Fruit fly (Drosophila melanogaster) whole organism, embryonic: ENCODE data around the gene Cap-D3.
A peak's percentile ranks its signal among the peaks of the same experiment; 100 is the strongest.

Experiments used
- Bdp1 ChIP-seq: fragments of 200-800 bp; sonication (Bioruptor generic); optimal IDR thresholded peaks from 3 replicates; lab custom pipeline; 2016; ENCODE audit warnings: missing biosample characterization, missing genetic modification characterization
- Bteb2 ChIP-seq: fragments of 200-800 bp; sonication (Bioruptor generic); optimal IDR thresholded peaks from 2 replicates; lab custom pipeline; 2016; ENCODE audit warnings: missing biosample characterization, missing genetic modification characterization
- CG10431 ChIP-seq: fragments of 200-800 bp; sonication (Bioruptor generic); optimal IDR thresholded peaks from 3 replicates; lab custom pipeline; 2018; ENCODE audit warnings: missing biosample characterization, mild to moderate bottlenecking, missing genetic modification characterization
- CG12769 ChIP-seq: fragments of 200-800 bp; sonication (Bioruptor generic); optimal IDR thresholded peaks from 2 replicates; lab custom pipeline; 2019; ENCODE audit warnings: missing biosample characterization, mild to moderate bottlenecking, missing genetic modification characterization, moderate library complexity
- CG13424 ChIP-seq: fragments of 200-800 bp; sonication (Bioruptor generic); optimal IDR thresholded peaks from 2 replicates; lab custom pipeline; 2019; ENCODE audit warnings: missing biosample characterization, mild to moderate bottlenecking, missing genetic modification characterization, moderate library complexity
- CG14710 ChIP-seq: fragments of 200-800 bp; sonication (Bioruptor generic); optimal IDR thresholded peaks from 3 replicates; lab custom pipeline; 2019; ENCODE audit warnings: missing biosample characterization, mild to moderate bottlenecking, missing genetic modification characterization, moderate library complexity
- CG14965 ChIP-seq: fragments of 200-800 bp; sonication (Bioruptor generic); optimal IDR thresholded peaks from 2 replicates; lab custom pipeline; 2016; ENCODE audit warnings: missing biosample characterization, missing genetic modification characterization, borderline replicate concordance
- CG15601 ChIP-seq: fragments of 200-800 bp; sonication (Bioruptor generic); optimal IDR thresholded peaks from 3 replicates; lab custom pipeline; 2019; ENCODE audit warnings: missing biosample characterization, mild to moderate bottlenecking, missing genetic modification characterization, moderate library complexity
- CG16815 ChIP-seq: fragments of 200-800 bp; sonication (Bioruptor generic); optimal IDR thresholded peaks from 3 replicates; lab custom pipeline; 2017; ENCODE audit warnings: missing biosample characterization, mild to moderate bottlenecking, missing genetic modification characterization
- CG17361 ChIP-seq: fragments of 200-800 bp; sonication (Bioruptor generic); IDR thresholded peaks from 3 replicates; pipeline ENCODE4 v1.3.6; 2022; ENCODE audit warnings: missing biosample characterization, missing genetic modification characterization
- CG17829 ChIP-seq: fragments of 200-800 bp; optimal IDR thresholded peaks from 2 replicates; lab custom pipeline; 2019; ENCODE audit warnings: missing biosample characterization, mild to moderate bottlenecking, missing genetic modification characterization, moderate library complexity
- CG1792 ChIP-seq: fragments of 200-800 bp; sonication (Bioruptor generic); optimal IDR thresholded peaks from 2 replicates; lab custom pipeline; 2016; ENCODE audit warnings: missing biosample characterization, missing genetic modification characterization
- CG2889 ChIP-seq: fragments of 200-800 bp; sonication (Bioruptor generic); IDR thresholded peaks from 3 replicates; pipeline ENCODE4 v1.3.6; 2022; ENCODE audit warnings: missing biosample characterization, missing genetic modification characterization
- CG32767 ChIP-seq: fragments of 200-800 bp; sonication (Bioruptor generic); IDR thresholded peaks from 2 replicates; pipeline ENCODE4 v1.3.6; 2022; ENCODE audit warnings: missing biosample characterization, missing genetic modification characterization
- CG3281 ChIP-seq: fragments of 200-800 bp; sonication (Bioruptor generic); optimal IDR thresholded peaks from 3 replicates; lab custom pipeline; 2017; ENCODE audit warnings: missing biosample characterization, mild to moderate bottlenecking, missing genetic modification characterization
- CG4360 ChIP-seq: fragments of 200-800 bp; sonication (Bioruptor generic); IDR thresholded peaks from 2 replicates; pipeline ENCODE4 v1.3.6; 2022; ENCODE audit warnings: missing biosample characterization, missing genetic modification characterization
- CG4404 ChIP-seq: fragments of 200-800 bp; sonication (Bioruptor generic); IDR thresholded peaks from 2 replicates; pipeline ENCODE4 v1.3.6; 2022; ENCODE audit warnings: missing biosample characterization, missing genetic modification characterization
- CG6254 ChIP-seq: fragments of 200-800 bp; sonication (Bioruptor generic); optimal IDR thresholded peaks from 3 replicates; lab custom pipeline; 2017; ENCODE audit warnings: mild to moderate bottlenecking, missing biosample characterization, missing genetic modification reagents, missing genetic modification characterization
- CG9727 ChIP-seq: fragments of 200-800 bp; sonication (Bioruptor generic); optimal IDR thresholded peaks from 3 replicates; lab custom pipeline; 2017; ENCODE audit warnings: missing biosample characterization, mild to moderate bottlenecking, missing genetic modification characterization
- CTCF ChIP-seq: fragments of 200-800 bp; sonication (Bioruptor generic); optimal IDR thresholded peaks from 2 replicates; lab custom pipeline; 2017; ENCODE audit warnings: missing biosample characterization, mild to moderate bottlenecking, missing genetic modification characterization, moderate library complexity
- E2f2 ChIP-seq: fragments of 200-800 bp; sonication (Bioruptor generic); IDR thresholded peaks from 2 replicates; pipeline ENCODE4 v1.3.6; 2022; ENCODE audit warnings: missing biosample characterization, missing genetic modification characterization
- Gug ChIP-seq: fragments of 200-800 bp; sonication (Bioruptor generic); IDR thresholded peaks from 4 replicates; pipeline ENCODE4 v1.3.6; 2022; ENCODE audit warnings: missing biosample characterization, missing genetic modification characterization
- HLH54F ChIP-seq: fragments of 200-800 bp; sonication (Bioruptor generic); optimal IDR thresholded peaks from 3 replicates; lab custom pipeline; 2016; ENCODE audit warnings: missing biosample characterization, missing genetic modification characterization
- HLHmδ ChIP-seq: fragments of 200-800 bp; sonication (Bioruptor generic); optimal IDR thresholded peaks from 2 replicates; lab custom pipeline; 2018; ENCODE audit warnings: missing biosample characterization, mild to moderate bottlenecking, missing genetic modification characterization, moderate library complexity
- Mrtf ChIP-seq: fragments of 200-800 bp; sonication (Bioruptor generic); IDR thresholded peaks from 3 replicates; pipeline ENCODE4 v1.3.6; 2022; ENCODE audit warnings: missing biosample characterization, missing genetic modification characterization
- Neu2 ChIP-seq: fragments of 200-800 bp; sonication (Bioruptor generic); optimal IDR thresholded peaks from 3 replicates; lab custom pipeline; 2016; ENCODE audit warnings: missing biosample characterization, missing genetic modification characterization, borderline replicate concordance
- Oaz ChIP-seq: fragments of 200-800 bp; sonication (Bioruptor generic); IDR thresholded peaks from 2 replicates; pipeline ENCODE4 v1.3.6; 2022; ENCODE audit warnings: missing biosample characterization, missing genetic modification characterization
- Opbp ChIP-seq: fragments of 200-800 bp; sonication (Bioruptor generic); IDR thresholded peaks from 3 replicates; pipeline ENCODE4 v1.3.6; 2022; ENCODE audit warnings: missing biosample characterization, missing genetic modification characterization; ENCODE audit not compliant: partially characterized antibody
- Ssrp ChIP-seq: fragments of 200-800 bp; sonication (Bioruptor generic); optimal IDR thresholded peaks from 2 replicates; lab custom pipeline; 2018; ENCODE audit warnings: missing biosample characterization, mild to moderate bottlenecking, missing genetic modification characterization, moderate library complexity
- Trl ChIP-seq, 3 experiments: fragments of >200 bp in 2 of 3; fragments of 200-800 bp in 1 of 3; sonication (Bioruptor generic) in 1 of 3; optimal IDR thresholded peaks; 2 replicates in 1 of 3; 3 replicates in 2 of 3; lab custom pipeline; 2016 to 2017; ENCODE audit warnings: missing biosample characterization in 1 of 3, missing genetic modification characterization in 1 of 3
- az2 ChIP-seq: fragments of 200-800 bp; sonication (Bioruptor generic); optimal IDR thresholded peaks from 3 replicates; lab custom pipeline; 2016; ENCODE audit warnings: missing biosample characterization, missing genetic modification characterization
- bsh ChIP-seq, 2 experiments: fragments of 200-800 bp; sonication (Bioruptor generic); optimal IDR thresholded peaks; 2 replicates each; lab custom pipeline; 2017 to 2018; ENCODE audit warnings: mild to moderate bottlenecking in 2 of 2, missing biosample characterization in 2 of 2, missing genetic modification characterization in 2 of 2, moderate library complexity in 1 of 2
- dm ChIP-seq: fragments of 200-800 bp; sonication (Bioruptor generic); optimal IDR thresholded peaks from 3 replicates; lab custom pipeline; 2016; ENCODE audit warnings: missing biosample characterization, missing genetic modification characterization
- dysf ChIP-seq: fragments of 200-800 bp; sonication (Bioruptor generic); IDR thresholded peaks from 3 replicates; pipeline ENCODE4 v1.3.6; 2022; ENCODE audit warnings: missing biosample characterization, missing genetic modification characterization
- esg ChIP-seq: fragments of 200-800 bp; sonication (Bioruptor generic); conservative IDR thresholded peaks from 2 replicates; pipeline ENCODE4 v1.3.6; 2022; ENCODE audit warnings: missing biosample characterization, missing genetic modification characterization
- eyg ChIP-seq: fragments of 200-800 bp; sonication (Bioruptor generic); optimal IDR thresholded peaks from 3 replicates; lab custom pipeline; 2016; ENCODE audit warnings: missing biosample characterization, missing genetic modification characterization
- gce ChIP-seq: fragments of 200-800 bp; sonication (Bioruptor generic); IDR thresholded peaks from 3 replicates; pipeline ENCODE4 v1.3.6; 2022; ENCODE audit warnings: missing biosample characterization, missing genetic modification characterization
- gcm2 ChIP-seq: fragments of 200-800 bp; sonication (Bioruptor generic); optimal IDR thresholded peaks from 2 replicates; lab custom pipeline; 2016; ENCODE audit warnings: missing biosample characterization, missing genetic modification characterization
- gsb-n ChIP-seq: fragments of 200-800 bp; sonication (Bioruptor generic); optimal IDR thresholded peaks from 3 replicates; lab custom pipeline; 2018; ENCODE audit warnings: missing biosample characterization, mild to moderate bottlenecking, missing genetic modification characterization
- jumu ChIP-seq: fragments of 200-800 bp; sonication (Bioruptor generic); optimal IDR thresholded peaks from 3 replicates; lab custom pipeline; 2016; ENCODE audit warnings: missing biosample characterization, missing genetic modification characterization
- maf-S ChIP-seq: fragments of 200-800 bp; sonication (Bioruptor generic); optimal IDR thresholded peaks from 2 replicates; lab custom pipeline; 2016; ENCODE audit warnings: missing biosample characterization, missing genetic modification characterization
- nom ChIP-seq: fragments of 200-800 bp; sonication (Bioruptor generic); optimal IDR thresholded peaks from 2 replicates; lab custom pipeline; 2017; ENCODE audit warnings: missing biosample characterization, missing genetic modification characterization, mild to moderate bottlenecking, moderate library complexity, missing genetic modification reagents
- odd ChIP-seq: fragments of 200-800 bp; sonication (Bioruptor generic); optimal IDR thresholded peaks from 2 replicates; lab custom pipeline; 2017; ENCODE audit warnings: missing biosample characterization, mild to moderate bottlenecking, missing genetic modification characterization
- pb ChIP-seq: fragments of 200-800 bp; sonication (Bioruptor generic); optimal IDR thresholded peaks from 3 replicates; lab custom pipeline; 2016; ENCODE audit warnings: missing biosample characterization, missing genetic modification characterization
- pnt ChIP-seq: fragments of 200-800 bp; sonication (Bioruptor generic); optimal IDR thresholded peaks from 3 replicates; lab custom pipeline; 2016; ENCODE audit warnings: missing biosample characterization, missing genetic modification characterization
- so ChIP-seq: fragments of 200-800 bp; sonication (Bioruptor generic); IDR thresholded peaks from 3 replicates; pipeline ENCODE4 v1.3.6; 2022; ENCODE audit warnings: missing biosample characterization, missing genetic modification characterization
- sr ChIP-seq: fragments of 200-800 bp; sonication (Bioruptor generic); IDR thresholded peaks from 3 replicates; pipeline ENCODE4 v1.3.6; 2022; ENCODE audit warnings: missing biosample characterization, missing genetic modification characterization
- tap ChIP-seq: fragments of 200-800 bp; optimal IDR thresholded peaks from 3 replicates; lab custom pipeline; 2019; ENCODE audit warnings: missing biosample characterization, mild to moderate bottlenecking, missing genetic modification characterization, moderate library complexity

The Cap-D3 gene

DNA sequence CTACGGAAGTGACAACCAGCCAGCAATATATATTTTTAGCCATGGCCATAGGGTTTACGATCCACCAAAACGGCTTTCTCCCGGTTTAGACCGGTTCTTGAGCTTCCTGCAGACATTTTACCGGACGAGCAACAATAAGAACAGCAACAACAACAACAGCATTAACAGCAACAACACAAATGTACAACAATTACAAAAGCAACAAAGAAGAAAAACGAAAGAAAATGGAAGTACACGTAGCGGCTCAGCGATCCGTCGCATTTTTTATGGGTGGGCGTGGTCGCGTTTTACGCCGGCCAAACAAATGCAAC lies 20.5 kb downstream of the Cap-D3 start:
- TF ChIP-seq odd (GFP tag; lab: Kevin White, UChicago) (no peak), sr (peak; percentile 58; the same call in 1 of the 3 replicates), CG4360 (GFP tag; lab: Robert Waterston, UW) (peak; percentile 85), bsh (GFP tag; optimal IDR thresholded peaks at IDR 0.05; lab: Kevin White, UChicago) (peak in 1 of 2 experiments; percentile 52), Oaz (GFP tag; lab: Robert Waterston, UW) (0 out of 2 replicates have a peak, but pooled peaks have one; percentile 37), CG12769 (tag; lab: Kevin White, UChicago) (peak; percentile 5), HLH54F (GFP tag; lab: Kevin White, UChicago) (peak; percentile 22), pb (no peak), Bdp1 (no peak), HLHmδ (GFP tag; lab: Kevin White, UChicago) (no peak), CG10431 (no peak)

DNA sequence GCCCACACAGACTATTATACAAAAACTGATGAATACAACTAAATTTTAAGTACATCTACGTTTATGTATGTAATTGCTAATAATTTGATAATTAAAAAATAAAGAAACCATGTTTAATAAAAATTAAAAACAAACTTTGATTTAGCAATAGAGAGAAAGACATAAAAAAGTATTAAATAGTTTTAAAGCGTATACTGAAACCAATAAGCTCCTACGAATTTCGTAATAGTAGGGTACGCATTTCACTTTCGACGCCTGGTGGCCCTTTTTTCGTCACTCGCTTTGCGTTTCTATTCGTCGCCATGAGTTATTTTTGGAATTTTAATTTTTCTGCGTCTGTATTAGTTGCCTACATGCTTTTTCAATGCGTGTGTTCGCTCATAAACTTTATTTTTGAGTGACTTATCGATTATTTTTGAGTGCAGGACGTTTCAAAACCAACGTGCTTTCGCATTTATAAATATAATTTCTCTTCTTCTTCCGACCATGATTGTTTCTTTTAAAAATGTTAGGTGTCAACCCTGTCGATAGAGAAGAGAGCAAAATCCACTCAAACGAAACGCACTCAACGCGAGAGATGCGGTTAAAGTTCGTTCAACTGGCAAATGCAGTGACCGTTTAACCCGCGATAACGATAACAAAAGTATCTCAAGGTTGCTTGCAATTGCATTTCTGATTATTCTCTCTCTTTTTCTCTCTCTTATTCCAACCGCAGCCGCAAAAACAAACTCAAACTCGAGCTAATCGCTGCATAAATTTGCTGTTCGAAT lies 21.0 kb downstream of the Cap-D3 start, which contains the start of gene Oscillin:
Oscillin (plus strand) TSS at position 569 of the 770 bp plus-strand sequence.
- TF ChIP-seq CG9727, result peak; percentile 88
- TF ChIP-seq pnt (GFP tag; lab: Kevin White, UChicago), result no peak
- TF ChIP-seq CG15601 (tag; lab: Kevin White, UChicago), result peak; percentile 90
- no peak for TF ChIP-seq sr
- peak; percentile 85 for TF ChIP-seq CG6254
- peak; percentile 81 for TF ChIP-seq dysf (GFP tag; lab: Robert Waterston, UW)
- peak; percentile 77 for TF ChIP-seq CG10431
- peak; percentile 92 for TF ChIP-seq CG17829 (tag; lab: Kevin White, UChicago)
- TF ChIP-seq esg, result peak; percentile 66
- TF ChIP-seq CG32767 (GFP tag; lab: Robert Waterston, UW), result peak; percentile 78
- no peak for TF ChIP-seq gcm2
- TF ChIP-seq tap (tag; lab: Kevin White, UChicago), result peak; percentile 83
- TF ChIP-seq az2 (GFP tag; lab: Kevin White, UChicago), result peak; percentile 77
- TF ChIP-seq Ssrp (tag; lab: Kevin White, UChicago), result peak; percentile 85
- TF ChIP-seq maf-S (GFP tag; lab: Kevin White, UChicago), result no peak
- TF ChIP-seq CG17361 (GFP tag; lab: Robert Waterston, UW), result peak; percentile 93
- TF ChIP-seq jumu (GFP tag; lab: Kevin White, UChicago), result no peak
- TF ChIP-seq gsb-n (tag; lab: Kevin White, UChicago), result peak; percentile 89
- TF ChIP-seq CTCF (GFP tag; lab: Kevin White, UChicago), result peak; percentile 12
- TF ChIP-seq dm (GFP tag; lab: Kevin White, UChicago), result peak; percentile 42
- TF ChIP-seq gce (GFP tag; lab: Robert Waterston, UW), result peak; percentile 91
- TF ChIP-seq Trl (optimal IDR thresholded peaks at IDR 0.05; lab: Kevin White, UChicago), result peak; percentile 54 to 55
- peak; percentile 36 for TF ChIP-seq Trl (GFP tag; optimal IDR thresholded peaks at IDR 0.05; lab: Kevin White, UChicago)
- peak; percentile 89 for TF ChIP-seq CG14710 (tag; lab: Kevin White, UChicago)
- TF ChIP-seq CG14965, result no peak
- peak; percentile 50; the same call in 1 of the 2 replicates for TF ChIP-seq E2f2 (GFP tag; lab: Robert Waterston, UW)
- peak; percentile 80 for TF ChIP-seq CG3281 (GFP tag; lab: Kevin White, UChicago)
- no peak for TF ChIP-seq CG13424
- no peak for TF ChIP-seq eyg (GFP tag; lab: Kevin White, UChicago)
- peak; percentile 47 for TF ChIP-seq nom (GFP tag; lab: Kevin White, UChicago)
- peak; percentile 75; the same call in 1 of the 3 replicates for TF ChIP-seq Mrtf
- peak; percentile 79 for TF ChIP-seq Bteb2 (GFP tag; lab: Kevin White, UChicago)
- TF ChIP-seq Opbp, result peak; percentile 93; the same call in 2 of the 3 replicates
- peak; percentile 18 for TF ChIP-seq CG16815 (GFP tag; lab: Kevin White, UChicago)
- TF ChIP-seq Neu2, result no peak
- TF ChIP-seq CG1792 (GFP tag; lab: Kevin White, UChicago), result peak; percentile 40
- peak; percentile 45 for TF ChIP-seq CG4404
- TF ChIP-seq Gug (GFP tag; lab: Robert Waterston, UW), result 0 out of 4 replicates have a peak, but pooled peaks have one; percentile 53
- no peak for TF ChIP-seq CG2889 (GFP tag; lab: Robert Waterston, UW)
- peak; percentile 63; the same call in 1 of the 3 replicates for TF ChIP-seq so
